Worm (Caenorhabditis elegans): ENCODE results near the gene vha-1.

DNA sequence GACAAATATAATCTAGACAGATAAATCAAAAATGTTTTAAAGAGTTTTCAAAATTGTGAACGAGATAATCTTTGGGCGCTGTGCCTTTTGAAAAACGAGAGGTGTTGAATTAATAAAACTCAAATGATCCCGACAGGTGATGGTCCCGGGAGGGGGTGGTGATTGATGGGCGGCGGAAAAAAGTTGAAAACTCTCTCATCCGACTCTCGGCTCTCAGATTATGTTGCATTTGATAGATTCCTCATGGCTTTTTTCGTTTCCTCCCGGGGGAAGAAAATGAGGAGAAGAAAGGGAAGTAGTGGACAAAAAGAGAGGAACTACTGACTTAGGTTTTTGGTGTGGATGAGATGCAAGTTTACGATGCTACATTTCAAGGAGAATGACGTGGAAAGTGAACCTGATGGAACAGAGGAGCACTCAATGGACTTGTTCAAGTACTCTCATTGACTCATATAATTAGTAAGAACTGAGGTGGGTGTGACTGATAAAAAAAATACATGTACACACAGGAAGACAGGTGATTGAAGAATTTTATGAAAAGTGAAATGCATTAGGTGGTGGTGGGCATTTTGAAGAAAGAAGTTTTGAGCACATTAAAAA, 49.6 kb upstream of the vha-1 start:
- no peak for TF ChIP-seq ztf-29 (GFP tag; IDR thresholded peaks at IDR 0.05)
- no peak for TF ChIP-seq cog-1 (tag; optimal IDR thresholded peaks at IDR 0.05)
- TF ChIP-seq med-1 (GFP tag; optimal IDR thresholded peaks at IDR 0.05; ENCODE audit: insufficient read depth): no peak
- no peak for TF ChIP-seq flt-1 (GFP tag; IDR thresholded peaks at IDR 0.05)
- TF ChIP-seq ref-1 (GFP tag; conservative IDR thresholded peaks at IDR 0.05): no peak
